Fruit fly (Drosophila melanogaster): ENCODE measurements around the gene Sirt7.

Gene Sirt7

DNA sequence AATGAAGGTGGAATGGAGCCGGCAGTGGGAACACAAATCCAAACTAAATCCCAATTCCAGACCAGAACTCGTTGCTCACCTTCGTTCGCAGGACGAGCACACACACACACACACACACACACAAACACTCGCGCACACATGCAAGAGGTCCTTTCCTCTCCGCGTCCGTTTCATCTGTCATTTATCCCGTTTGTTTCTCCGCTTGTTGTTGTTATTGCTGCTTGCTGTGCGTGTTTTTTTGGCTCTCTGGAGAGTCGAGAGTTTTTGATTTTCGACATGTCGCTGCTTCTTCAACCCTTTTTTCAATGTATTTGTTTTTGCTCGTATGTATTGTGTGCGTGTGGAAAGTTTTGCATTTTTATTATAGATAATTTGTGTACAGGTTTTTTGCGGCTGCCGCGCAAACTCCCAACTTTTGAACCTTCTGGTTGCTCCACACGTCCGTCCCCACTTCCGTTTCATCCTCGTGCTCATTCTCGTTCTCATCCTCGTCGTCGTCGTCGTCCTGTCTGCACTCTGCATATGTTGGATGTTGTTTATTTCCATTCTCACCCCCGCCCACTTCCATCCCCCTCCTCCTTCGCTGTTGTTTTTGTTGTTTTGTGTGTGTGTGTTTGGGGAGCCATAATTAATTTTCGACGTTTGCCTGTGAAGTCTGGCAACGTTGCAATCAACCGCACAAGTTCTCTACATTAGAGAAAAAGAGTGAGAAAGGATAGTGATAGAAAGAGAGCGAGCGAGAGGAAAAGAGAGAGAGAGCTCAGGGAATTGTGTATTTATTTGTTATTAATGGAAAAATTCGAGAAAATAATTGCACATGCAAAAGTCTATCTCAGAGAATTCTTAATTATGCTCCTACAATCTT, 13.7 kb downstream of the Sirt7 start (continued):
- TF ChIP-seq vvl (GFP tag; IDR thresholded peaks at IDR 0.05) (no peak), CG16863 (GFP tag; optimal IDR thresholded peaks at IDR 0.05) (no peak), otp (GFP tag; IDR thresholded peaks at IDR 0.05) (no peak), CG6689 (GFP tag; IDR thresholded peaks at IDR 0.05) (no peak), Hmr (GFP tag; optimal IDR thresholded peaks at IDR 0.05) (no peak), trem (tag; optimal IDR thresholded peaks at IDR 0.05) (peak; percentile 8), Atf-2 (GFP tag; optimal IDR thresholded peaks at IDR 0.05) (no peak), bsh (GFP tag; optimal IDR thresholded peaks at IDR 0.05) (no peak), CG17328 (GFP tag; IDR thresholded peaks at IDR 0.05) (no peak), insv (GFP tag; optimal IDR thresholded peaks at IDR 0.05) (peak in 1 of 2 experiments; percentile 6), CG18764 (GFP tag; optimal IDR thresholded peaks at IDR 0.05) (no peak), CG11398 (GFP tag; optimal IDR thresholded peaks at IDR 0.05) (no peak), mld (GFP tag; IDR thresholded peaks at IDR 0.05; ENCODE audit: partially characterized antibody) (no peak), amos (GFP tag; IDR thresholded peaks at IDR 0.05; ENCODE audit: partially characterized antibody) (no peak), CG10979 (tag; optimal IDR thresholded peaks at IDR 0.05) (no peak), CG6791 (GFP tag; IDR thresholded peaks at IDR 0.05; ENCODE audit: partially characterized antibody) (no peak), Ets97D (GFP tag; optimal IDR thresholded peaks at IDR 0.05) (no peak), CG6654 (GFP tag; optimal IDR thresholded peaks at IDR 0.05) (no peak), CG18262 (tag; optimal IDR thresholded peaks at IDR 0.05) (no peak), zfh1 (GFP tag; IDR thresholded peaks at IDR 0.05) (no peak), Six4 (GFP tag; optimal IDR thresholded peaks at IDR 0.05) (no peak), TFAM (GFP tag; optimal IDR thresholded peaks at IDR 0.05) (no peak), CG17829 (tag; optimal IDR thresholded peaks at IDR 0.05) (no peak), CG10959 (GFP tag; IDR thresholded peaks at IDR 0.05) (no peak), CG1792 (GFP tag; optimal IDR thresholded peaks at IDR 0.05) (no peak), ci (GFP tag; IDR thresholded peaks at IDR 0.05) (no peak), Abd-B (GFP tag; optimal IDR thresholded peaks at IDR 0.05) (no peak), Meics (GFP tag; optimal IDR thresholded peaks at IDR 0.05) (no peak), Lim3 (GFP tag; IDR thresholded peaks at IDR 0.05) (no peak), Bteb2 (GFP tag; optimal IDR thresholded peaks at IDR 0.05) (no peak), Hr51 (GFP tag; optimal IDR thresholded peaks at IDR 0.05) (peak in 1 of 2 experiments; percentile 35), gsb-n (tag; optimal IDR thresholded peaks at IDR 0.05) (no peak), CG8290 (GFP tag; optimal IDR thresholded peaks at IDR 0.05) (no peak), CG8290 (tag; optimal IDR thresholded peaks at IDR 0.05) (no peak), vfl (GFP tag; optimal IDR thresholded peaks at IDR 0.05) (no peak), Dip3 (GFP tag; optimal IDR thresholded peaks at IDR 0.05) (no peak), CG7745 (tag; optimal IDR thresholded peaks at IDR 0.05) (no peak)

- TF ChIP-seq pb (GFP tag; optimal IDR thresholded peaks at IDR 0.05): no peak
- TF ChIP-seq CG6689 (GFP tag; IDR thresholded peaks at IDR 0.05): no peak
- no peak for TF ChIP-seq bigmax (GFP tag; optimal IDR thresholded peaks at IDR 0.05)
- peak; percentile 9; the same call in 1 of the 2 replicates for TF ChIP-seq vvl (GFP tag; IDR thresholded peaks at IDR 0.05)
- no peak for TF ChIP-seq CG6175 (GFP tag; IDR thresholded peaks at IDR 0.05)
- no peak for TF ChIP-seq CG2120 (GFP tag; optimal IDR thresholded peaks at IDR 0.05)
- no peak for TF ChIP-seq cwo (GFP tag; optimal IDR thresholded peaks at IDR 0.05)
- TF ChIP-seq CG13123 (GFP tag; optimal IDR thresholded peaks at IDR 0.05): no peak
- TF ChIP-seq CG1792 (GFP tag; optimal IDR thresholded peaks at IDR 0.05): no peak
- no peak for TF ChIP-seq Lim3 (GFP tag; IDR thresholded peaks at IDR 0.05)
- no peak for TF ChIP-seq CG14014 (GFP tag; IDR thresholded peaks at IDR 0.05)
- no peak for TF ChIP-seq PHDP (tag; optimal IDR thresholded peaks at IDR 0.05)
- no peak for TF ChIP-seq CG10565 (GFP tag; optimal IDR thresholded peaks at IDR 0.05)
- TF ChIP-seq CG8388 (GFP tag; optimal IDR thresholded peaks at IDR 0.05): no peak
- peak; percentile 15 for TF ChIP-seq wek (GFP tag; optimal IDR thresholded peaks at IDR 0.05)
- no peak for TF ChIP-seq tap (tag; optimal IDR thresholded peaks at IDR 0.05)
- no peak for TF ChIP-seq Pdp1 (GFP tag; optimal IDR thresholded peaks at IDR 0.05)
- TF ChIP-seq Hsf (GFP tag; optimal IDR thresholded peaks at IDR 0.05): no peak
Measured at dm6 chr3R:29071141-29071540, 15.4 kb downstream of the Sirt7 start.

Data from whole organism, embryonic.